Fruit fly (Drosophila melanogaster): Measurements from ENCODE around the gene ATP6AP2.
A peak's percentile ranks its signal among the peaks of the same experiment; 100 is the strongest.

ATP6AP2 gene

dm6 chr3R:9215551-9215950, 44.9 kb upstream of the ATP6AP2 start (continued):
- TF ChIP-seq CG18011 (GFP tag; optimal IDR thresholded peaks at IDR 0.05) (no peak), CG1603 (tag; optimal IDR thresholded peaks at IDR 0.05) (peak; percentile 18), hb (GFP tag; IDR thresholded peaks at IDR 0.05; ENCODE audit: partially characterized antibody) (no peak), Hr51 (GFP tag; optimal IDR thresholded peaks at IDR 0.05) (no peak), cato (GFP tag; optimal IDR thresholded peaks at IDR 0.05; ENCODE audit: borderline replicate concordance) (no peak), sens (GFP tag) (peak; percentile 60), dati (GFP tag; IDR thresholded peaks at IDR 0.05) (no peak), CG5953 (GFP tag; IDR thresholded peaks at IDR 0.05) (no peak), eve (GFP tag; optimal IDR thresholded peaks at IDR 0.05) (no peak), gt (GFP tag; IDR thresholded peaks at IDR 0.05) (no peak), CG12769 (tag; optimal IDR thresholded peaks at IDR 0.05) (no peak), nerfin-1 (tag; optimal IDR thresholded peaks at IDR 0.05) (no peak), tx (GFP tag; optimal IDR thresholded peaks at IDR 0.05) (no peak), MTF-1 (GFP tag; optimal IDR thresholded peaks at IDR 0.05; ENCODE audit: borderline replicate concordance) (no peak), CG14014 (GFP tag; IDR thresholded peaks at IDR 0.05) (no peak), CG31365 (tag; optimal IDR thresholded peaks at IDR 0.05) (no peak), Sin3A (optimal IDR thresholded peaks at IDR 0.05) (no peak), sqz (GFP tag; optimal IDR thresholded peaks at IDR 0.05) (peak; percentile 10), Meics (GFP tag; optimal IDR thresholded peaks at IDR 0.05) (no peak), hbn (GFP tag; IDR thresholded peaks at IDR 0.05; ENCODE audit: partially characterized antibody) (no peak), jigr1 (GFP tag; IDR thresholded peaks at IDR 0.05) (no peak), HmgZ (tag; optimal IDR thresholded peaks at IDR 0.05) (no peak), CG13123 (GFP tag; optimal IDR thresholded peaks at IDR 0.05) (no peak), Sox100B (GFP tag; optimal IDR thresholded peaks at IDR 0.05) (no peak), CG11398 (GFP tag; optimal IDR thresholded peaks at IDR 0.05) (no peak), D19A (tag; optimal IDR thresholded peaks at IDR 0.05) (peak; percentile 5), CG4404 (GFP tag; IDR thresholded peaks at IDR 0.05) (no peak), H15 (GFP tag; IDR thresholded peaks at IDR 0.05) (no peak), unc-4 (GFP tag; IDR thresholded peaks at IDR 0.05; ENCODE audit: partially characterized antibody) (no peak), crol (GFP tag; IDR thresholded peaks at IDR 0.05) (peak; percentile 66), CG4730 (GFP tag; IDR thresholded peaks at IDR 0.05) (no peak), repo (GFP tag; optimal IDR thresholded peaks at IDR 0.05) (no peak), CG2116 (GFP tag; optimal IDR thresholded peaks at IDR 0.05) (no peak), scrt (GFP tag; optimal IDR thresholded peaks at IDR 0.05) (no peak), CG7357 (GFP tag; IDR thresholded peaks at IDR 0.05) (no peak), CG17186 (GFP tag; optimal IDR thresholded peaks at IDR 0.05) (no peak), Ssrp (tag; optimal IDR thresholded peaks at IDR 0.05) (no peak), CG7556 (GFP tag; optimal IDR thresholded peaks at IDR 0.05) (no peak), en (GFP tag; optimal IDR thresholded peaks at IDR 0.05) (no peak), Mes4 (GFP tag; optimal IDR thresholded peaks at IDR 0.05) (no peak), CG7372 (GFP tag; IDR thresholded peaks at IDR 0.05) (no peak), Hmr (GFP tag; optimal IDR thresholded peaks at IDR 0.05) (no peak), CG2202 (tag; optimal IDR thresholded peaks at IDR 0.05) (peak; percentile 33), CG14710 (tag; optimal IDR thresholded peaks at IDR 0.05) (peak; percentile 35), CG10565 (GFP tag; optimal IDR thresholded peaks at IDR 0.05) (no peak), CG15601 (tag; optimal IDR thresholded peaks at IDR 0.05) (no peak), Scr (GFP tag; IDR thresholded peaks at IDR 0.05; ENCODE audit: partially characterized antibody) (no peak), Hr78 (GFP tag; optimal IDR thresholded peaks at IDR 0.05) (peak in 1 of 2 experiments; percentile 89), CrebB (tag; optimal IDR thresholded peaks at IDR 0.05) (no peak), CG7839 (tag; optimal IDR thresholded peaks at IDR 0.05) (no peak), fd64A (GFP tag; optimal IDR thresholded peaks at IDR 0.05) (peak; percentile 33)
